Worm (Caenorhabditis elegans) whole organism, midembryonic: ENCODE results near the gene ZK930.2.

Experiments used
- T22C8.4 ChIP-seq: fragments of 200-800 bp; sonication (Bioruptor generic); IDR thresholded peaks from 2 replicates; pipeline ENCODE4 v1.3.6; 2022; ENCODE audit warnings: missing genetic modification characterization, missing compliant biosample characterization
- cog-1 ChIP-seq: sonication (generic microtip); optimal IDR thresholded peaks from 2 replicates; lab custom pipeline; 2016; ENCODE audit warnings: missing genetic modification characterization, missing compliant biosample characterization
- flt-1 ChIP-seq: fragments of 200-800 bp; sonication (Bioruptor generic); IDR thresholded peaks from 2 replicates; pipeline ENCODE4 v1.3.6; 2022; ENCODE audit warnings: missing genetic modification characterization, missing compliant biosample characterization
- klf-2 ChIP-seq: fragments of 200-800 bp; sonication (Bioruptor generic); conservative IDR thresholded peaks from 2 replicates; pipeline ENCODE4 v1.3.6; 2022; ENCODE audit warnings: missing genetic modification reagents, missing genetic modification characterization, missing compliant biosample characterization
- med-1 ChIP-seq: sonication (generic microtip); optimal IDR thresholded peaks from 2 replicates; lab custom pipeline; 2017; ENCODE audit warnings: missing genetic modification characterization, mild to moderate bottlenecking, missing compliant biosample characterization, antibody characterized with exemption, missing genetic modification reagents; ENCODE audit not compliant: insufficient read depth
- ref-1 ChIP-seq: fragments of 200-800 bp; sonication (Bioruptor generic); conservative IDR thresholded peaks from 2 replicates; pipeline ENCODE4 v1.3.6; 2022; ENCODE audit warnings: missing genetic modification reagents, missing genetic modification characterization, missing compliant biosample characterization
- tab-1 ChIP-seq: fragments of 200-800 bp; sonication (Bioruptor generic); IDR thresholded peaks from 2 replicates; pipeline ENCODE4 v1.3.6; 2022; ENCODE audit warnings: missing genetic modification characterization, missing compliant biosample characterization
- ztf-23 ChIP-seq: fragments of 200-800 bp; sonication (Bioruptor generic); IDR thresholded peaks from 2 replicates; pipeline ENCODE4 v1.3.6; 2022; ENCODE audit warnings: missing genetic modification reagents, missing genetic modification characterization, missing compliant biosample characterization
- ztf-29 ChIP-seq: fragments of 200-800 bp; sonication (Bioruptor generic); IDR thresholded peaks from 2 replicates; pipeline ENCODE4 v1.3.6; 2022; ENCODE audit warnings: missing genetic modification reagents, missing genetic modification characterization, missing compliant biosample characterization

Gene ZK930.2

ce11 chrII:11893323-11893722 lies at the start of gene ZK930.2:
Gene ZK930.2 (minus strand): TSS chrII:11893423.
- no peak for TF ChIP-seq cog-1 (tag; lab: Kevin White, UChicago)
- no peak for TF ChIP-seq T22C8.4 (GFP tag; lab: Robert Waterston, UW)
- no peak for TF ChIP-seq tab-1
- TF ChIP-seq ztf-23 (GFP tag; lab: Robert Waterston, UW): no peak
- no peak for TF ChIP-seq klf-2
- no peak for TF ChIP-seq ztf-29
- TF ChIP-seq flt-1 (GFP tag; lab: Robert Waterston, UW): no peak
- no peak for TF ChIP-seq ref-1 (GFP tag; lab: Robert Waterston, UW)
- TF ChIP-seq med-1 (GFP tag; lab: Kevin White, UChicago): no peak

- no peak for TF ChIP-seq ztf-23 (GFP tag; lab: Robert Waterston, UW)
- no peak for TF ChIP-seq ref-1 (GFP tag; lab: Robert Waterston, UW)
- no peak for TF ChIP-seq ztf-29
- no peak for TF ChIP-seq T22C8.4 (GFP tag; lab: Robert Waterston, UW)
- TF ChIP-seq med-1 (GFP tag; lab: Kevin White, UChicago): no peak
- no peak for TF ChIP-seq tab-1
- TF ChIP-seq cog-1 (tag; lab: Kevin White, UChicago): no peak
- TF ChIP-seq klf-2: no peak
- TF ChIP-seq flt-1 (GFP tag; lab: Robert Waterston, UW): no peak
Measured at ce11 chrII:11936393-11936792, 43.2 kb upstream of the ZK930.2 start.

ce11 chrII:11935266-11935665 lies 42.0 kb upstream of the ZK930.2 start, which contains the start of gene lin-29:
Gene lin-29 (minus strand): TSS chrII:11935343.
- no peak for TF ChIP-seq cog-1 (tag; lab: Kevin White, UChicago)
- no peak for TF ChIP-seq T22C8.4 (GFP tag; lab: Robert Waterston, UW)
- TF ChIP-seq flt-1 (GFP tag; lab: Robert Waterston, UW): no peak
- no peak for TF ChIP-seq ztf-23 (GFP tag; lab: Robert Waterston, UW)
- TF ChIP-seq ztf-29: no peak
- TF ChIP-seq ref-1 (GFP tag; lab: Robert Waterston, UW): no peak
- TF ChIP-seq tab-1: no peak
- TF ChIP-seq klf-2: no peak
- TF ChIP-seq med-1 (GFP tag; lab: Kevin White, UChicago): no peak

ce11 chrII:11930132-11930531 lies 36.9 kb upstream of the ZK930.2 start:
- TF ChIP-seq cog-1 (tag; lab: Kevin White, UChicago) (no peak), ref-1 (GFP tag; lab: Robert Waterston, UW) (no peak), ztf-29 (peak; percentile 52; the same call in 1 of the 2 replicates), klf-2 (no peak), tab-1 (no peak), T22C8.4 (GFP tag; lab: Robert Waterston, UW) (no peak), ztf-23 (GFP tag; lab: Robert Waterston, UW) (no peak), med-1 (GFP tag; lab: Kevin White, UChicago) (no peak), flt-1 (GFP tag; lab: Robert Waterston, UW) (no peak)

- TF ChIP-seq flt-1 (GFP tag; lab: Robert Waterston, UW) (no peak), tab-1 (no peak), ztf-29 (no peak), med-1 (GFP tag; lab: Kevin White, UChicago) (no peak), ztf-23 (GFP tag; lab: Robert Waterston, UW) (no peak), klf-2 (no peak), cog-1 (tag; lab: Kevin White, UChicago) (no peak)
Measured at ce11 chrII:11928752-11929151, 35.5 kb upstream of the ZK930.2 start.

ce11 chrII:11926501-11926900 lies 33.3 kb upstream of the ZK930.2 start:
- TF ChIP-seq ztf-29: no peak
- no peak for TF ChIP-seq T22C8.4 (GFP tag; lab: Robert Waterston, UW)
- TF ChIP-seq med-1 (GFP tag; lab: Kevin White, UChicago): no peak
- TF ChIP-seq klf-2: no peak

ce11 chrII:11925203-11925602 lies 32.0 kb upstream of the ZK930.2 start:
- TF ChIP-seq ztf-23 (GFP tag; lab: Robert Waterston, UW) (no peak), ztf-29 (no peak), flt-1 (GFP tag; lab: Robert Waterston, UW) (no peak), ref-1 (GFP tag; lab: Robert Waterston, UW) (no peak), T22C8.4 (GFP tag; lab: Robert Waterston, UW) (no peak), klf-2 (no peak), tab-1 (no peak), med-1 (GFP tag; lab: Kevin White, UChicago) (no peak), cog-1 (tag; lab: Kevin White, UChicago) (no peak)

- TF ChIP-seq ref-1 (GFP tag; lab: Robert Waterston, UW) (0 out of 2 replicates have a peak, but pooled peaks have one; percentile 12), T22C8.4 (GFP tag; lab: Robert Waterston, UW) (no peak), ztf-29 (peak; percentile 65; the same call in 1 of the 2 replicates)
Measured at ce11 chrII:11923620-11924298, 30.5 kb upstream of the ZK930.2 start.

- TF ChIP-seq tab-1 (no peak), klf-2 (no peak), ztf-29 (no peak), med-1 (GFP tag; lab: Kevin White, UChicago) (no peak), T22C8.4 (GFP tag; lab: Robert Waterston, UW) (no peak), ref-1 (GFP tag; lab: Robert Waterston, UW) (no peak), cog-1 (tag; lab: Kevin White, UChicago) (no peak), ztf-23 (GFP tag; lab: Robert Waterston, UW) (no peak), flt-1 (GFP tag; lab: Robert Waterston, UW) (no peak)
Measured at ce11 chrII:11922757-11923538, 29.7 kb upstream of the ZK930.2 start.
